Fruit fly (Drosophila melanogaster): ENCODE data around the gene CG5895.

DNA sequence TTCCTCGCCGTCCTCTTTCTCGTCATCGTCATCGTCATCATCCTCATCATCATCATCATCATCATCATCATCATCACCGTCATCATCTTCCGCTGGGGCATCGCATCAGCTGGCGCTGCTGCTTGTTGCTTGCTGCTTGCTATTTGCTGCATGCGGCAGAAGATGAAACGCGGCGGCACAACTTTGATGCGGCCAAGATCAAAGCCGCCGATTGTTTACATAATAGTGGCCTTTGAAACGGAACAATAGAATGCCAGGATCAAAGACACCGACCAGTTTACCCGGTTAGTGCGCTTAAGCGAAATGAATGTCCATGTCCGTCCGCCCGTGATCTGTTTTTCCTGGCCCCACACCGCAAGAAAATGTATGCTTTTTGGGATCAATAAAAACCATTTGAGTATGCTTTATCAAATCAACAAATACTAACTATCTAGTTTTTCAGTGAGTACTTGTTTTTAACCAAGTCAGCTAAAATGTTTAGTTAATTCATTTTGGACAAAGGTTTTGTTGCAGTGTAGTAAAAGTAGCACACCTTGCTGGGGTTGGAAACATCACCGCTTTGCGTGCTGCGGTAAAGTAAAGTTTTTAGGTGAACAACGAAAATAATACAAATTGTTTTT lies 14.1 kb upstream of the CG5895 start:
- TF ChIP-seq amos (GFP tag; IDR thresholded peaks at IDR 0.05; ENCODE audit: partially characterized antibody): no peak
- TF ChIP-seq sc (optimal IDR thresholded peaks at IDR 0.05): no peak
- no peak for TF ChIP-seq sc (GFP tag; optimal IDR thresholded peaks at IDR 0.05)
- TF ChIP-seq Abd-B (GFP tag; optimal IDR thresholded peaks at IDR 0.05): peak; percentile 27
- no peak for TF ChIP-seq CG10543 (GFP tag; optimal IDR thresholded peaks at IDR 0.05)
- TF ChIP-seq Drgx (GFP tag; IDR thresholded peaks at IDR 0.05): no peak
- no peak for TF ChIP-seq CG4328 (GFP tag; optimal IDR thresholded peaks at IDR 0.05)
- TF ChIP-seq CHES-1-like (GFP tag; optimal IDR thresholded peaks at IDR 0.05): peak; percentile 22
